Fruit fly (Drosophila melanogaster) whole organism, embryonic: ENCODE data around the gene Ac13E.
A peak's percentile ranks its signal among the peaks of the same experiment; 100 is the strongest.

ENCODE experiments used
- Asciz ChIP-seq: fragments of 200-800 bp; sonication (Bioruptor generic); optimal IDR thresholded peaks from 2 replicates; lab custom pipeline; 2017; ENCODE audit warnings: missing biosample characterization, mild to moderate bottlenecking, missing genetic modification characterization, missing genetic modification reagents
- Atf-2 ChIP-seq: fragments of 200-800 bp; sonication (Bioruptor generic); optimal IDR thresholded peaks from 2 replicates; lab custom pipeline; 2016; ENCODE audit warnings: missing biosample characterization, missing genetic modification characterization
- Bdp1 ChIP-seq: fragments of 200-800 bp; sonication (Bioruptor generic); optimal IDR thresholded peaks from 3 replicates; lab custom pipeline; 2016; ENCODE audit warnings: missing biosample characterization, missing genetic modification characterization
- CG10147 ChIP-seq: fragments of 200-800 bp; sonication (Bioruptor generic); optimal IDR thresholded peaks from 2 replicates; lab custom pipeline; 2019; ENCODE audit warnings: missing biosample characterization, mild to moderate bottlenecking, missing genetic modification characterization, moderate library complexity
- CG10321 ChIP-seq: fragments of 200-800 bp; sonication (Bioruptor generic); IDR thresholded peaks from 2 replicates; pipeline ENCODE4 v1.3.6; 2022; ENCODE audit warnings: missing biosample characterization, missing genetic modification characterization
- CG11456 ChIP-seq: fragments of 200-800 bp; sonication (Bioruptor generic); IDR thresholded peaks from 3 replicates; pipeline ENCODE4 v1.3.6; 2022; ENCODE audit warnings: missing biosample characterization, missing genetic modification characterization
- CG11696 ChIP-seq: fragments of 200-800 bp; sonication (Bioruptor generic); IDR thresholded peaks from 2 replicates; pipeline ENCODE4 v1.3.6; 2022; ENCODE audit warnings: missing biosample characterization, missing genetic modification characterization
- CG12769 ChIP-seq: fragments of 200-800 bp; sonication (Bioruptor generic); optimal IDR thresholded peaks from 2 replicates; lab custom pipeline; 2019; ENCODE audit warnings: missing biosample characterization, mild to moderate bottlenecking, missing genetic modification characterization, moderate library complexity
- CG15601 ChIP-seq: fragments of 200-800 bp; sonication (Bioruptor generic); optimal IDR thresholded peaks from 3 replicates; lab custom pipeline; 2019; ENCODE audit warnings: missing biosample characterization, mild to moderate bottlenecking, missing genetic modification characterization, moderate library complexity
- CG17568 ChIP-seq: fragments of 200-800 bp; sonication (Bioruptor generic); optimal IDR thresholded peaks from 2 replicates; lab custom pipeline; 2018; ENCODE audit warnings: missing biosample characterization, mild to moderate bottlenecking, missing genetic modification characterization, moderate library complexity
- CG17802 ChIP-seq: fragments of 200-800 bp; sonication (Bioruptor generic); optimal IDR thresholded peaks from 2 replicates; lab custom pipeline; 2018; ENCODE audit warnings: missing biosample characterization, mild to moderate bottlenecking, missing genetic modification characterization, moderate library complexity
- CG2678 ChIP-seq: fragments of 200-800 bp; sonication (Bioruptor generic); optimal IDR thresholded peaks from 3 replicates; lab custom pipeline; 2019; ENCODE audit warnings: missing biosample characterization, mild to moderate bottlenecking, missing genetic modification characterization, moderate library complexity
- CG2712 ChIP-seq: fragments of 200-800 bp; optimal IDR thresholded peaks from 3 replicates; lab custom pipeline; 2019; ENCODE audit warnings: missing biosample characterization, mild to moderate bottlenecking, missing genetic modification characterization, moderate library complexity
- CG2889 ChIP-seq: fragments of 200-800 bp; sonication (Bioruptor generic); IDR thresholded peaks from 3 replicates; pipeline ENCODE4 v1.3.6; 2022; ENCODE audit warnings: missing biosample characterization, missing genetic modification characterization
- CG30403 ChIP-seq: fragments of 200-800 bp; sonication (Bioruptor generic); optimal IDR thresholded peaks from 3 replicates; lab custom pipeline; 2016; ENCODE audit warnings: missing biosample characterization, missing genetic modification characterization
- CG30431 ChIP-seq: fragments of 200-800 bp; sonication (Bioruptor generic); optimal IDR thresholded peaks from 2 replicates; lab custom pipeline; 2017; ENCODE audit warnings: missing biosample characterization, missing genetic modification characterization
- CG31441 ChIP-seq: fragments of 200-800 bp; sonication (Bioruptor generic); IDR thresholded peaks from 2 replicates; pipeline ENCODE4 v1.3.6; 2022; ENCODE audit warnings: missing biosample characterization, missing genetic modification characterization
- CG32772 ChIP-seq: fragments of 200-800 bp; sonication (Bioruptor generic); IDR thresholded peaks from 2 replicates; pipeline ENCODE4 v1.3.6; 2022; ENCODE audit warnings: missing biosample characterization, missing genetic modification characterization
- CG42726 ChIP-seq: fragments of 200-800 bp; sonication (Bioruptor generic); IDR thresholded peaks from 2 replicates; pipeline ENCODE4 v1.3.6; 2022; ENCODE audit warnings: missing biosample characterization, missing genetic modification characterization; ENCODE audit not compliant: partially characterized antibody
- CG6272 ChIP-seq: fragments of 200-800 bp; sonication (Bioruptor generic); IDR thresholded peaks from 2 replicates; pipeline ENCODE4 v1.3.6; 2022; ENCODE audit warnings: missing biosample characterization, missing genetic modification characterization
- CG6654 ChIP-seq: fragments of 200-800 bp; sonication (Bioruptor generic); optimal IDR thresholded peaks from 2 replicates; lab custom pipeline; 2017; ENCODE audit warnings: missing biosample characterization, mild to moderate bottlenecking, missing genetic modification characterization
- CG6765 ChIP-seq: fragments of 200-800 bp; sonication (Bioruptor generic); optimal IDR thresholded peaks from 3 replicates; lab custom pipeline; 2017; ENCODE audit warnings: missing biosample characterization, mild to moderate bottlenecking, missing genetic modification characterization
- CG6791 ChIP-seq: fragments of 200-800 bp; sonication (Bioruptor generic); IDR thresholded peaks from 3 replicates; pipeline ENCODE4 v1.3.6; 2022; ENCODE audit warnings: missing biosample characterization, missing genetic modification characterization; ENCODE audit not compliant: partially characterized antibody
- CG7271 ChIP-seq: fragments of 200-800 bp; sonication (Bioruptor generic); optimal IDR thresholded peaks from 2 replicates; lab custom pipeline; 2018; ENCODE audit warnings: missing biosample characterization, mild to moderate bottlenecking, missing genetic modification characterization, moderate library complexity
- CG7987 ChIP-seq: fragments of 200-800 bp; sonication (Bioruptor generic); optimal IDR thresholded peaks from 2 replicates; lab custom pipeline; 2018; ENCODE audit warnings: missing biosample characterization, mild to moderate bottlenecking, missing genetic modification characterization, moderate library complexity
- CG8359 ChIP-seq: fragments of 200-800 bp; sonication (Bioruptor generic); optimal IDR thresholded peaks from 2 replicates; lab custom pipeline; 2017; ENCODE audit warnings: missing biosample characterization, mild to moderate bottlenecking, missing genetic modification characterization, borderline replicate concordance
- CG9817 ChIP-seq: fragments of 200-800 bp; sonication (Bioruptor generic); optimal IDR thresholded peaks from 2 replicates; lab custom pipeline; 2018; ENCODE audit warnings: missing biosample characterization, mild to moderate bottlenecking, missing genetic modification characterization, moderate library complexity
- Gug ChIP-seq: fragments of 200-800 bp; sonication (Bioruptor generic); IDR thresholded peaks from 4 replicates; pipeline ENCODE4 v1.3.6; 2022; ENCODE audit warnings: missing biosample characterization, missing genetic modification characterization
- HLH4C ChIP-seq: fragments of 200-800 bp; sonication (Bioruptor generic); IDR thresholded peaks from 3 replicates; pipeline ENCODE4 v1.3.6; 2022; ENCODE audit warnings: missing biosample characterization, missing genetic modification characterization; ENCODE audit not compliant: partially characterized antibody
- Mes4 ChIP-seq: fragments of 200-800 bp; sonication (Bioruptor generic); optimal IDR thresholded peaks from 2 replicates; lab custom pipeline; 2016; ENCODE audit warnings: missing biosample characterization, missing genetic modification characterization
- Mrtf ChIP-seq: fragments of 200-800 bp; sonication (Bioruptor generic); IDR thresholded peaks from 3 replicates; pipeline ENCODE4 v1.3.6; 2022; ENCODE audit warnings: missing biosample characterization, missing genetic modification characterization
- Rfx ChIP-seq: fragments of 200-800 bp; sonication (Bioruptor generic); IDR thresholded peaks from 2 replicates; pipeline ENCODE4 v1.3.6; 2022; ENCODE audit warnings: missing biosample characterization, missing genetic modification characterization
- Scr ChIP-seq: fragments of 200-800 bp; sonication (Bioruptor generic); IDR thresholded peaks from 2 replicates; pipeline ENCODE4 v1.3.6; 2022; ENCODE audit warnings: missing biosample characterization, missing genetic modification characterization; ENCODE audit not compliant: partially characterized antibody
- Sin3A ChIP-seq: fragments of >200 bp; optimal IDR thresholded peaks from 2 replicates; lab custom pipeline; 2018
- ara ChIP-seq: fragments of 200-800 bp; sonication (Bioruptor generic); IDR thresholded peaks from 2 replicates; pipeline ENCODE4 v1.3.6; 2022; ENCODE audit warnings: missing biosample characterization, missing genetic modification characterization
- cad ChIP-seq: fragments of >200 bp; optimal IDR thresholded peaks from 2 replicates; lab custom pipeline; 2017; ENCODE audit warnings: missing biosample characterization, missing genetic modification characterization
- dysf ChIP-seq: fragments of 200-800 bp; sonication (Bioruptor generic); IDR thresholded peaks from 3 replicates; pipeline ENCODE4 v1.3.6; 2022; ENCODE audit warnings: missing biosample characterization, missing genetic modification characterization
- fd3F ChIP-seq: fragments of 200-800 bp; sonication (Bioruptor generic); optimal IDR thresholded peaks from 2 replicates; lab custom pipeline; 2018; ENCODE audit warnings: missing biosample characterization, mild to moderate bottlenecking, missing genetic modification characterization, moderate library complexity
- fru ChIP-seq: fragments of >200 bp; optimal IDR thresholded peaks from 2 replicates; lab custom pipeline; 2017
- ftz-f1 ChIP-seq: fragments of 200-800 bp; sonication (Bioruptor generic); optimal IDR thresholded peaks from 2 replicates; lab custom pipeline; 2016; ENCODE audit warnings: missing biosample characterization, missing genetic modification characterization
- fu2 ChIP-seq: fragments of 200-800 bp; sonication (Bioruptor generic); optimal IDR thresholded peaks from 2 replicates; lab custom pipeline; 2016; ENCODE audit warnings: missing biosample characterization, missing genetic modification characterization
- gsb-n ChIP-seq: fragments of 200-800 bp; sonication (Bioruptor generic); optimal IDR thresholded peaks from 3 replicates; lab custom pipeline; 2018; ENCODE audit warnings: missing biosample characterization, mild to moderate bottlenecking, missing genetic modification characterization
- kah ChIP-seq: fragments of 200-800 bp; sonication (Bioruptor generic); optimal IDR thresholded peaks from 2 replicates; lab custom pipeline; 2018; ENCODE audit warnings: missing biosample characterization, mild to moderate bottlenecking, missing genetic modification characterization
- klu ChIP-seq: fragments of 200-800 bp; sonication (Bioruptor generic); IDR thresholded peaks from 2 replicates; pipeline ENCODE4 v1.3.6; 2022; ENCODE audit warnings: missing biosample characterization, missing genetic modification characterization
- pb ChIP-seq: fragments of 200-800 bp; sonication (Bioruptor generic); optimal IDR thresholded peaks from 3 replicates; lab custom pipeline; 2016; ENCODE audit warnings: missing biosample characterization, missing genetic modification characterization
- phol ChIP-seq: fragments of 200-800 bp; sonication (Bioruptor generic); optimal IDR thresholded peaks from 3 replicates; lab custom pipeline; 2018; ENCODE audit warnings: missing biosample characterization, mild to moderate bottlenecking, missing genetic modification characterization, moderate library complexity
- pros ChIP-seq: fragments of 200-800 bp; sonication (Bioruptor generic); optimal IDR thresholded peaks from 3 replicates; lab custom pipeline; 2019; ENCODE audit warnings: missing biosample characterization, mild to moderate bottlenecking, missing genetic modification characterization, moderate library complexity
- row ChIP-seq: fragments of 200-800 bp; sonication (Bioruptor generic); IDR thresholded peaks from 3 replicates; pipeline ENCODE4 v1.3.6; 2022; ENCODE audit warnings: missing biosample characterization, missing genetic modification characterization
- so ChIP-seq: fragments of 200-800 bp; sonication (Bioruptor generic); IDR thresholded peaks from 3 replicates; pipeline ENCODE4 v1.3.6; 2022; ENCODE audit warnings: missing biosample characterization, missing genetic modification characterization
- unc-4 ChIP-seq: fragments of 200-800 bp; sonication (Bioruptor generic); IDR thresholded peaks from 2 replicates; pipeline ENCODE4 v1.3.6; 2022; ENCODE audit warnings: missing biosample characterization, missing genetic modification characterization; ENCODE audit not compliant: partially characterized antibody
- vnd ChIP-seq: fragments of 200-800 bp; sonication (Bioruptor generic); IDR thresholded peaks from 3 replicates; pipeline ENCODE4 v1.3.6; 2022; ENCODE audit warnings: missing biosample characterization, missing genetic modification characterization; ENCODE audit not compliant: partially characterized antibody
- z ChIP-seq: fragments of 200-800 bp; sonication (Bioruptor generic); IDR thresholded peaks from 3 replicates; pipeline ENCODE4 v1.3.6; 2022; ENCODE audit warnings: missing biosample characterization, missing genetic modification characterization

Gene Ac13E

DNA sequence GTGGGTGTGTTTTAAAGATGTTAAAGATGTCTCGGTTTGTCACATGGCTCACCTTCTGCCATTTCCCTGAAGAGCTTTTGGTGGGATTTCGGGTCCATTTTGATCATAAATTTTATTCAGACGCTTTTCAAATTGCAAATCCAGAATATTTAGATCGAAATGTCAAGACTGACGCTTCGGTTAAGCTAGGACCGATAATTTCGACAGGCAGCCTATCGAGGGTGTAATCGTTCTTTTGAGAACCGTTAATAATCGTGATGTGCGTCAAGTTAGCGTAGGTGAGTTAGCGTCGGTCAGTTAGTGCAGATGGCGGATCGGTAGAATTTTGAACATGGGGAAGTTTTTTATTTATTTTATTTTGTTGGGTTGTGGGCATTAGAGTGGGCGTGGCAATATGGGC, 21.5 kb upstream of the Ac13E start, which contains the start of gene CG42299 (continued):
- peak; percentile 50 for TF ChIP-seq Scr (GFP tag; lab: Robert Waterston, UW)
- TF ChIP-seq HLH4C, result peak; percentile 76
- no peak for TF ChIP-seq row
- TF ChIP-seq Mes4, result no peak
- no peak for TF ChIP-seq pros
- TF ChIP-seq CG17802 (tag; lab: Kevin White, UChicago), result no peak
- TF ChIP-seq CG6765 (GFP tag; lab: Kevin White, UChicago), result no peak
- TF ChIP-seq CG10321 (GFP tag; lab: Robert Waterston, UW), result no peak
- TF ChIP-seq Rfx (GFP tag; lab: Robert Waterston, UW), result no peak
- no peak for TF ChIP-seq CG2712 (tag; lab: Kevin White, UChicago)
- TF ChIP-seq CG30403 (GFP tag; lab: Kevin White, UChicago), result no peak
- TF ChIP-seq CG10147 (GFP tag; lab: Kevin White, UChicago), result no peak
- peak; percentile 41; the same call in 1 of the 2 replicates for TF ChIP-seq unc-4
- no peak for TF ChIP-seq ftz-f1 (GFP tag; lab: Kevin White, UChicago)
- TF ChIP-seq CG6654 (GFP tag; lab: Kevin White, UChicago), result no peak
- no peak for TF ChIP-seq CG2678 (tag; lab: Kevin White, UChicago)
- no peak for TF ChIP-seq CG17568 (GFP tag; lab: Kevin White, UChicago)
- TF ChIP-seq CG42726 (GFP tag; lab: Robert Waterston, UW), result no peak
- TF ChIP-seq gsb-n (tag; lab: Kevin White, UChicago), result no peak
- TF ChIP-seq CG11696 (GFP tag; lab: Robert Waterston, UW), result no peak
- no peak for TF ChIP-seq z (GFP tag; lab: Robert Waterston, UW)
- no peak for TF ChIP-seq Sin3A (lab: Kevin White, UChicago)
- TF ChIP-seq Asciz (GFP tag; lab: Kevin White, UChicago), result no peak
- no peak for TF ChIP-seq CG32772
- TF ChIP-seq pb, result no peak
- TF ChIP-seq CG31441 (GFP tag; lab: Robert Waterston, UW), result no peak
- TF ChIP-seq fd3F (GFP tag; lab: Kevin White, UChicago), result no peak
- TF ChIP-seq CG8359 (GFP tag; lab: Kevin White, UChicago), result no peak
- no peak for TF ChIP-seq CG12769
- TF ChIP-seq CG7271, result no peak
- TF ChIP-seq CG15601 (tag; lab: Kevin White, UChicago), result no peak
- no peak for TF ChIP-seq Mrtf (GFP tag; lab: Robert Waterston, UW)
- TF ChIP-seq CG9817 (tag; lab: Kevin White, UChicago), result no peak
- no peak for TF ChIP-seq cad (GFP tag; lab: Kevin White, UChicago)
- no peak for TF ChIP-seq CG30431 (GFP tag; lab: Kevin White, UChicago)
- no peak for TF ChIP-seq CG11456 (GFP tag; lab: Robert Waterston, UW)
- no peak for TF ChIP-seq Bdp1 (GFP tag; lab: Kevin White, UChicago)
- no peak for TF ChIP-seq Gug (GFP tag; lab: Robert Waterston, UW)
- no peak for TF ChIP-seq phol (tag; lab: Kevin White, UChicago)
- TF ChIP-seq CG6272 (GFP tag; lab: Robert Waterston, UW), result no peak
- TF ChIP-seq CG2889, result no peak
- TF ChIP-seq vnd (GFP tag; lab: Robert Waterston, UW), result peak; percentile 60; the same call in 2 of the 3 replicates
- TF ChIP-seq dysf (GFP tag; lab: Robert Waterston, UW), result no peak
- TF ChIP-seq CG6791 (GFP tag; lab: Robert Waterston, UW), result peak; percentile 83
- TF ChIP-seq klu (GFP tag; lab: Robert Waterston, UW), result no peak
- no peak for TF ChIP-seq so (GFP tag; lab: Robert Waterston, UW)
- TF ChIP-seq fru (lab: Kevin White, UChicago), result no peak
- TF ChIP-seq fu2 (GFP tag; lab: Kevin White, UChicago), result no peak
- TF ChIP-seq Atf-2 (GFP tag; lab: Kevin White, UChicago), result no peak
- TF ChIP-seq kah (GFP tag; lab: Kevin White, UChicago), result no peak
- no peak for TF ChIP-seq CG7987
- no peak for TF ChIP-seq ara (GFP tag; lab: Robert Waterston, UW)
